Fruit fly (Drosophila melanogaster): ENCODE data around the gene CG34367.

CG34367 gene

DNA sequence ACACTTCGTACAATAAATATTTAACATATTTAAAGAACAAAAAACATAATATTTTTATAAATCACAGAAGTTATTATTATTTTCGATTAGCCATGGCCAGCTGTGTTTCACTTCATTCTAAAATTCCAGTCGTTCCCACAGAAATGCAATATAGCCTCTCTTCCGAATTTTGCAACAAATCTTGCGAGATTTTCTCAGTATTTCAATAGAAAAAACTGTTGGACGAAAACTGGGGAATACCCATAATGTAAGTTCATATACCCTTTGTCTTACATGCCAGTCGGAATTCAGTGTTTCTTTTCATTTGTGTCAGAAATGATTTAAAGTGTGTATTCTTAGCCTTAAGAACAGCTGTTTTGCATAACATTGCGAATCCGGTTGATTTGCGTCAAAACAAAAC is 2.8 kb upstream of the CG34367 start, which contains the start of the genes CtsL4 and ClpP (continued):
- TF ChIP-seq Hand (GFP tag; optimal IDR thresholded peaks at IDR 0.05) (no peak), Neu2 (GFP tag; optimal IDR thresholded peaks at IDR 0.05; ENCODE audit: borderline replicate concordance) (no peak), CG30403 (GFP tag; optimal IDR thresholded peaks at IDR 0.05) (peak; percentile 46), pho (GFP tag; optimal IDR thresholded peaks at IDR 0.05) (peak; percentile 23), Dll (GFP tag; IDR thresholded peaks at IDR 0.05; ENCODE audit: partially characterized antibody) (no peak)

DNA sequence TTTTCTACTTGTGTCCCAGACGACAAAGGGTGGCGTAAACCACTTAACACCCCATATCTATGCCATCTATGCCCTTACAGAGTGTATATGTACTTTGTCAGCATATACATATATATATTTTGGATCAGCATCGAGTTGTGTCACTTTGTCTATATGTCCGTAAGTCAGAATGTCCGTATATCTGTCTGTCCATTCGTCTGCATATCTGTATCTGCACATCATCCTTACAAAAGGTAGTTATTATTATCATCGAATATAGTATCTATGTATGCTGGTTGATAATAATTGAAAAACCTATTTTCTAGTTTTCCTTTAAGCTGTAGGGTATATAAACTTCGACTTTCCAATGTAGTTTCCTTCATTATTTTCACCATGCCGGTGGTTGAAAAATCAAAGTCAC is 2.6 kb downstream of the CG34367 start:
- TF ChIP-seq ranshi (GFP tag; IDR thresholded peaks at IDR 0.05) (no peak), trh (GFP tag; optimal IDR thresholded peaks at IDR 0.05) (no peak), HmgD (GFP tag; optimal IDR thresholded peaks at IDR 0.05) (no peak), CG1024 (GFP tag; IDR thresholded peaks at IDR 0.05) (no peak), CG10462 (GFP tag; optimal IDR thresholded peaks at IDR 0.05) (no peak), da (GFP tag; optimal IDR thresholded peaks at IDR 0.05) (no peak), sens (GFP tag) (peak; percentile 88), CG15696 (tag; optimal IDR thresholded peaks at IDR 0.05) (peak; percentile 8), CG12155 (GFP tag; optimal IDR thresholded peaks at IDR 0.05) (no peak), CG11456 (GFP tag; IDR thresholded peaks at IDR 0.05) (no peak), CG1647 (GFP tag; optimal IDR thresholded peaks at IDR 0.05) (no peak), PHDP (tag; optimal IDR thresholded peaks at IDR 0.05) (no peak), CG11723 (GFP tag; optimal IDR thresholded peaks at IDR 0.05) (no peak), CG1529 (GFP tag; optimal IDR thresholded peaks at IDR 0.05) (peak; percentile 20), sim (GFP tag; IDR thresholded peaks at IDR 0.05) (no peak), hth (optimal IDR thresholded peaks at IDR 0.05) (no peak), MESR4 (GFP tag; optimal IDR thresholded peaks at IDR 0.05) (no peak), CG17385 (GFP tag; optimal IDR thresholded peaks at IDR 0.05) (no peak), Oaz (GFP tag; IDR thresholded peaks at IDR 0.05) (no peak), CG10565 (GFP tag; optimal IDR thresholded peaks at IDR 0.05) (no peak), CG32532 (GFP tag; IDR thresholded peaks at IDR 0.05) (no peak), Tbp (GFP tag; optimal IDR thresholded peaks at IDR 0.05) (no peak), dmrt99B (tag; optimal IDR thresholded peaks at IDR 0.05) (no peak), nerfin-1 (tag; optimal IDR thresholded peaks at IDR 0.05) (peak; percentile 20), en (GFP tag; optimal IDR thresholded peaks at IDR 0.05) (no peak), NC2α (GFP tag; optimal IDR thresholded peaks at IDR 0.05) (no peak), CG1233 (GFP tag; optimal IDR thresholded peaks at IDR 0.05) (no peak), ro (GFP tag; IDR thresholded peaks at IDR 0.05) (no peak), cg (GFP tag; optimal IDR thresholded peaks at IDR 0.05) (no peak), CG9727 (GFP tag; optimal IDR thresholded peaks at IDR 0.05) (no peak), CG2202 (tag; optimal IDR thresholded peaks at IDR 0.05) (peak; percentile 12), CG30431 (GFP tag; optimal IDR thresholded peaks at IDR 0.05) (no peak), CG15601 (tag; optimal IDR thresholded peaks at IDR 0.05) (peak; percentile 36), lola (GFP tag; optimal IDR thresholded peaks at IDR 0.05) (peak in 1 of 3 experiments; percentile 79), CG10147 (GFP tag; optimal IDR thresholded peaks at IDR 0.05) (no peak), ken (GFP tag; IDR thresholded peaks at IDR 0.05) (no peak), kay (GFP tag; optimal IDR thresholded peaks at IDR 0.05) (no peak), CG3838 (GFP tag; optimal IDR thresholded peaks at IDR 0.05) (no peak), E2f1 (GFP tag; IDR thresholded peaks at IDR 0.05) (no peak), CG30403 (GFP tag; optimal IDR thresholded peaks at IDR 0.05) (no peak), CG8944 (GFP tag; optimal IDR thresholded peaks at IDR 0.05) (no peak), HLH4C (GFP tag; IDR thresholded peaks at IDR 0.05; ENCODE audit: partially characterized antibody) (no peak), chif (GFP tag; optimal IDR thresholded peaks at IDR 0.05) (peak in 1 of 2 experiments; percentile 2), tio (GFP tag; optimal IDR thresholded peaks at IDR 0.05) (no peak), Bdp1 (GFP tag; optimal IDR thresholded peaks at IDR 0.05) (no peak), mirr (GFP tag; optimal IDR thresholded peaks at IDR 0.05) (no peak), yki (optimal IDR thresholded peaks at IDR 0.05) (no peak)

All from whole organism, embryonic.